Worm (Caenorhabditis elegans) whole organism, L2 larva: ENCODE measurements around the gene cyp-33E1.

Experiments
- Y55F3AM.14 ChIP-seq: fragments of 200-800 bp; sonication (Bioruptor generic); optimal IDR thresholded peaks from 2 replicates; lab custom pipeline; 2018; ENCODE audit warnings: mild to moderate bottlenecking, missing genetic modification characterization, missing compliant biosample characterization
- blmp-1 ChIP-seq: sonication (generic microtip); optimal IDR thresholded peaks from 2 replicates; lab custom pipeline; 2017; ENCODE audit warnings: missing genetic modification characterization, mild to moderate bottlenecking, missing compliant biosample characterization, antibody characterized with exemption, moderate library complexity; ENCODE audit not compliant: insufficient read depth
- nhr-11 ChIP-seq: fragments of 150-350 bp; optimal IDR thresholded peaks from 2 replicates; lab custom pipeline; 2014; ENCODE audit warnings: missing biosample characterization, missing genetic modification characterization
- nhr-237 ChIP-seq: fragments of 150-350 bp; optimal IDR thresholded peaks from 2 replicates; lab custom pipeline; 2014; ENCODE audit warnings: missing biosample characterization, missing genetic modification characterization
- nhr-77 ChIP-seq: fragments of 150-350 bp; optimal IDR thresholded peaks from 2 replicates; lab custom pipeline; 2014; ENCODE audit warnings: missing biosample characterization, missing genetic modification characterization
- unc-62 ChIP-seq: fragments of 150-350 bp; optimal IDR thresholded peaks from 2 replicates; lab custom pipeline; 2014; ENCODE audit warnings: missing biosample characterization, missing genetic modification reagents, missing genetic modification characterization
- ztf-4 ChIP-seq: fragments of 150-350 bp; optimal IDR thresholded peaks from 2 replicates; lab custom pipeline; 2014; ENCODE audit warnings: missing biosample characterization, missing genetic modification characterization

DNA sequence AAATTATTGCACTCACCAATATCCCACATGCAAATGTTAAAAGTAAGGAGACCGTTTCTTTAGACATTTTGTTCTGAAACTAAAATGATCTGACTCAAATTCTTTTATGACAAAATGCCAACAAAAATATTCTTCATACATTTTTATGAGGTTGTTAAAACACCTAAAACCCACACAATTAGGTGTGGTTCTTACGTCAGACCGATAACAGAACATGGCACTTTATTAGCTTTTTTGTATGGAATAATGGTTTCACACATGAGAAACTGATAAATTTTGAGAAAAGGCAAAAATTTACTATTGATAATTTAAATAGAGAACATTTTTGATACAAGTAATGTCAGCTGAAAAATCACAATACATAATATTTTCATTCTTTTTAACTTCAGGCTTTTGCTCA, 5.2 kb upstream of the cyp-33E1 start, which contains the start of gene C49C8.5:
- TF ChIP-seq nhr-11 (tag; lab: Kevin White, UChicago) (no peak), nhr-77 (no peak), unc-62 (no peak), blmp-1 (no peak), ztf-4 (tag; lab: Kevin White, UChicago) (no peak), nhr-237 (tag; lab: Kevin White, UChicago) (no peak), Y55F3AM.14 (GFP tag; lab: Kevin White, UChicago) (no peak)
